Worm (Caenorhabditis elegans) whole organism, midembryonic: ENCODE results near the gene klp-20.

Experiments
- T22C8.4 ChIP-seq: fragments of 200-800 bp; sonication (Bioruptor generic); IDR thresholded peaks from 2 replicates; pipeline ENCODE4 v1.3.6; 2022; ENCODE audit warnings: missing genetic modification characterization, missing compliant biosample characterization
- cog-1 ChIP-seq: sonication (generic microtip); optimal IDR thresholded peaks from 2 replicates; lab custom pipeline; 2016; ENCODE audit warnings: missing genetic modification characterization, missing compliant biosample characterization
- flt-1 ChIP-seq: fragments of 200-800 bp; sonication (Bioruptor generic); IDR thresholded peaks from 2 replicates; pipeline ENCODE4 v1.3.6; 2022; ENCODE audit warnings: missing genetic modification characterization, missing compliant biosample characterization
- klf-2 ChIP-seq: fragments of 200-800 bp; sonication (Bioruptor generic); conservative IDR thresholded peaks from 2 replicates; pipeline ENCODE4 v1.3.6; 2022; ENCODE audit warnings: missing genetic modification reagents, missing genetic modification characterization, missing compliant biosample characterization
- med-1 ChIP-seq: sonication (generic microtip); optimal IDR thresholded peaks from 2 replicates; lab custom pipeline; 2017; ENCODE audit warnings: missing genetic modification characterization, mild to moderate bottlenecking, missing compliant biosample characterization, antibody characterized with exemption, missing genetic modification reagents; ENCODE audit not compliant: insufficient read depth
- ref-1 ChIP-seq: fragments of 200-800 bp; sonication (Bioruptor generic); conservative IDR thresholded peaks from 2 replicates; pipeline ENCODE4 v1.3.6; 2022; ENCODE audit warnings: missing genetic modification reagents, missing genetic modification characterization, missing compliant biosample characterization
- tab-1 ChIP-seq: fragments of 200-800 bp; sonication (Bioruptor generic); IDR thresholded peaks from 2 replicates; pipeline ENCODE4 v1.3.6; 2022; ENCODE audit warnings: missing genetic modification characterization, missing compliant biosample characterization
- ztf-23 ChIP-seq: fragments of 200-800 bp; sonication (Bioruptor generic); IDR thresholded peaks from 2 replicates; pipeline ENCODE4 v1.3.6; 2022; ENCODE audit warnings: missing genetic modification reagents, missing genetic modification characterization, missing compliant biosample characterization
- ztf-29 ChIP-seq: fragments of 200-800 bp; sonication (Bioruptor generic); IDR thresholded peaks from 2 replicates; pipeline ENCODE4 v1.3.6; 2022; ENCODE audit warnings: missing genetic modification reagents, missing genetic modification characterization, missing compliant biosample characterization

Gene klp-20

ce11 chrIII:251410-251809 lies 41.6 kb downstream of the klp-20 start:
- no peak for TF ChIP-seq flt-1 (GFP tag; lab: Robert Waterston, UW)
- no peak for TF ChIP-seq T22C8.4 (GFP tag; lab: Robert Waterston, UW)
- no peak for TF ChIP-seq ztf-23
- TF ChIP-seq cog-1 (tag; lab: Kevin White, UChicago), result no peak
- TF ChIP-seq med-1 (GFP tag; lab: Kevin White, UChicago), result no peak
- no peak for TF ChIP-seq ztf-29 (GFP tag; lab: Robert Waterston, UW)
- TF ChIP-seq tab-1, result no peak
- no peak for TF ChIP-seq klf-2 (GFP tag; lab: Robert Waterston, UW)
- no peak for TF ChIP-seq ref-1 (GFP tag; lab: Robert Waterston, UW)

- no peak for TF ChIP-seq cog-1 (tag; lab: Kevin White, UChicago)
- no peak for TF ChIP-seq med-1 (GFP tag; lab: Kevin White, UChicago)
- no peak for TF ChIP-seq ztf-23
Observed at ce11 chrIII:254235-254634, 44.4 kb downstream of the klp-20 start, which contains the start of gene Y50D7A.3. Y50D7A.3 (plus strand) TSS chrIII:254535.

DNA sequence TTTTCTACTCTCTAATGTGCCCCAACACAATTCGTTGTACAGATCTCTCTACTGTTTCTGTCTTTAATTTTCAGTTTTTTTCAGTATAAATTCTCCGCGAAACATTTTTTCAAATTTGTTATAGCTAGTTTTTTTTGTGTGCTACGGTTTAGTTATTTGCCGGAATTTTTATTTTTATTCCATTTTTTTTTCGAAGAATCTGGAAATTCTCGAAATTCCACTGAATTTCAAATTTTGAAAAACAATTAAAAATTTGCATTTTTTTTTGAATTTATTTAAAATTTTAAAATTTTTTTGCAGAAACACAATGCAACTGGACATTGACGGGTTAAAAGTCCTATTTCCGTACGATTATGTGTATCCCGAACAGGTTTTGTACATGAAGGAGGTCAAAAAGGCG lies 55.0 kb downstream of the klp-20 start, which contains the start of gene xpd-1:
TSS of gene xpd-1 (plus strand) at position 301 of the 400 bp plus-strand sequence.
- no peak for TF ChIP-seq tab-1
- TF ChIP-seq klf-2 (GFP tag; lab: Robert Waterston, UW), result no peak
- TF ChIP-seq ztf-29 (GFP tag; lab: Robert Waterston, UW), result no peak
- no peak for TF ChIP-seq med-1 (GFP tag; lab: Kevin White, UChicago)
- TF ChIP-seq T22C8.4 (GFP tag; lab: Robert Waterston, UW), result no peak
- TF ChIP-seq cog-1 (tag; lab: Kevin White, UChicago), result no peak
- TF ChIP-seq ref-1 (GFP tag; lab: Robert Waterston, UW), result no peak
- no peak for TF ChIP-seq ztf-23
